Worm (Caenorhabditis elegans) whole organism, L4 larva: Measurements from ENCODE around the gene ftr-1.
A peak's percentile ranks its signal among the peaks of the same experiment; 100 is the strongest.

Experiments
- T20F7.1 ChIP-seq: fragments of 200-800 bp; sonication (Bioruptor generic); optimal IDR thresholded peaks from 2 replicates; lab custom pipeline; 2018; ENCODE audit warnings: mild to moderate bottlenecking, missing genetic modification characterization, missing compliant biosample characterization
- T26A8.4 ChIP-seq: fragments of 200-800 bp; sonication (Bioruptor generic); IDR thresholded peaks from 2 replicates; pipeline ENCODE4 v1.3.6; 2022; ENCODE audit warnings: missing genetic modification characterization, missing compliant biosample characterization
- Y105C5A.15 ChIP-seq: fragments of 200-800 bp; sonication (Bioruptor generic); IDR thresholded peaks from 2 replicates; pipeline ENCODE4 v1.3.6; 2022; ENCODE audit warnings: missing genetic modification characterization, missing compliant biosample characterization
- Y5F2A.4 ChIP-seq: fragments of 200-800 bp; sonication (Bioruptor generic); optimal IDR thresholded peaks from 2 replicates; lab custom pipeline; 2018; ENCODE audit warnings: mild to moderate bottlenecking, missing genetic modification characterization, missing compliant biosample characterization
- Y75B8A.6 ChIP-seq: fragments of 200-800 bp; sonication (Bioruptor generic); IDR thresholded peaks from 2 replicates; pipeline ENCODE4 v1.3.6; 2022; ENCODE audit warnings: missing genetic modification reagents, missing genetic modification characterization, missing compliant biosample characterization
- ZK337.2 ChIP-seq: fragments of 200-800 bp; sonication (Bioruptor generic); IDR thresholded peaks from 2 replicates; pipeline ENCODE4 v1.3.6; 2022; ENCODE audit warnings: missing genetic modification reagents, missing genetic modification characterization, missing compliant biosample characterization
- arid-1 ChIP-seq: fragments of 200-800 bp; sonication (Bioruptor generic); conservative IDR thresholded peaks from 2 replicates; pipeline ENCODE4 v1.3.6; 2022; ENCODE audit warnings: missing genetic modification reagents, missing genetic modification characterization, missing compliant biosample characterization
- attf-4 ChIP-seq: sonication (generic microtip); optimal IDR thresholded peaks from 3 replicates; lab custom pipeline; 2017; ENCODE audit warnings: missing biosample characterization, missing genetic modification characterization
- ceh-20 ChIP-seq: fragments of 200-800 bp; sonication (Bioruptor generic); IDR thresholded peaks from 2 replicates; pipeline ENCODE4 v1.3.6; 2022; ENCODE audit warnings: missing genetic modification reagents, missing genetic modification characterization, missing compliant biosample characterization
- cey-2 ChIP-seq: sonication (generic microtip); optimal IDR thresholded peaks from 3 replicates; lab custom pipeline; 2017; ENCODE audit warnings: missing genetic modification characterization, mild to moderate bottlenecking, missing compliant biosample characterization, antibody characterized with exemption, borderline replicate concordance; ENCODE audit not compliant: insufficient read depth
- ctbp-1 ChIP-seq: fragments of 200-800 bp; sonication (Bioruptor generic); IDR thresholded peaks from 2 replicates; pipeline ENCODE4 v1.3.6; 2022; ENCODE audit warnings: missing genetic modification reagents, missing genetic modification characterization, missing compliant biosample characterization
- daf-12 ChIP-seq: fragments of 150-350 bp; optimal IDR thresholded peaks from 2 replicates; lab custom pipeline; 2014; ENCODE audit warnings: missing biosample characterization, missing genetic modification reagents, missing genetic modification characterization
- daf-19 ChIP-seq: fragments of 200-800 bp; sonication (Bioruptor generic); conservative IDR thresholded peaks from 2 replicates; pipeline ENCODE4 v1.3.6; 2022; ENCODE audit warnings: missing genetic modification characterization, missing compliant biosample characterization
- daf-8 ChIP-seq: fragments of 200-800 bp; sonication (Bioruptor generic); IDR thresholded peaks from 2 replicates; pipeline ENCODE4 v1.3.6; 2022; ENCODE audit warnings: missing genetic modification characterization, missing compliant biosample characterization
- dmd-6 ChIP-seq: fragments of 200-800 bp; sonication (Bioruptor generic); IDR thresholded peaks from 2 replicates; pipeline ENCODE4 v1.3.6; 2022; ENCODE audit warnings: missing genetic modification reagents, missing genetic modification characterization, missing compliant biosample characterization
- dmd-8 ChIP-seq: fragments of 200-800 bp; sonication (Bioruptor generic); IDR thresholded peaks from 2 replicates; pipeline ENCODE4 v1.3.6; 2022; ENCODE audit warnings: missing genetic modification characterization, missing compliant biosample characterization
- duxl-1 ChIP-seq: sonication (generic microtip); optimal IDR thresholded peaks from 2 replicates; lab custom pipeline; 2016; ENCODE audit warnings: mild to moderate bottlenecking, missing genetic modification characterization, moderate library complexity, missing compliant biosample characterization; ENCODE audit not compliant: poor library complexity
- egl-27 ChIP-seq: sonication (generic microtip); optimal IDR thresholded peaks from 3 replicates; lab custom pipeline; 2017; ENCODE audit warnings: missing biosample characterization, missing genetic modification reagents, missing genetic modification characterization
- egl-43 ChIP-seq: fragments of 200-800 bp; sonication (Bioruptor generic); IDR thresholded peaks from 2 replicates; pipeline ENCODE4 v1.3.6; 2022; ENCODE audit warnings: missing genetic modification reagents, missing genetic modification characterization, missing compliant biosample characterization
- gei-8 ChIP-seq: fragments of 200-800 bp; sonication (Bioruptor generic); optimal IDR thresholded peaks from 2 replicates; lab custom pipeline; 2018; ENCODE audit warnings: mild to moderate bottlenecking, missing genetic modification characterization, missing compliant biosample characterization
- hif-1 ChIP-seq, 2 experiments: sonication (generic microtip); optimal IDR thresholded peaks; 2 replicates each; lab custom pipeline; 2016 to 2017; ENCODE audit warnings: missing compliant biosample characterization in 2 of 2, missing genetic modification characterization in 2 of 2, missing genetic modification reagents in 2 of 2, missing genotype in 2 of 2, mild to moderate bottlenecking in 1 of 2
- hlh-11 ChIP-seq: fragments of 200-800 bp; sonication (Bioruptor generic); optimal IDR thresholded peaks from 2 replicates; lab custom pipeline; 2018; ENCODE audit warnings: mild to moderate bottlenecking, missing genetic modification characterization, missing compliant biosample characterization
- lim-7 ChIP-seq: fragments of 200-800 bp; sonication (Bioruptor generic); IDR thresholded peaks from 2 replicates; pipeline ENCODE4 v1.3.6; 2022; ENCODE audit warnings: missing genetic modification characterization, missing compliant biosample characterization
- lin-13 ChIP-seq: fragments of 150-350 bp; optimal IDR thresholded peaks from 2 replicates; lab custom pipeline; 2014; ENCODE audit warnings: missing biosample characterization, missing genetic modification reagents, missing genetic modification characterization
- lin-15B ChIP-seq: fragments of 150-350 bp; sonication (generic microtip); optimal IDR thresholded peaks from 3 replicates; lab custom pipeline; 2014; ENCODE audit warnings: missing biosample characterization, missing genetic modification characterization
- lin-39 ChIP-seq: fragments of 150-350 bp; optimal IDR thresholded peaks from 2 replicates; lab custom pipeline; 2014; ENCODE audit warnings: missing biosample characterization, missing genetic modification reagents, missing genetic modification characterization
- lir-3 ChIP-seq: sonication (generic microtip); optimal IDR thresholded peaks from 2 replicates; lab custom pipeline; 2016; ENCODE audit warnings: mild to moderate bottlenecking, missing genetic modification characterization, missing compliant biosample characterization
- lsy-2 ChIP-seq, 2 experiments: fragments of 150-350 bp in 1 of 2; sonication (generic microtip) in 1 of 2; optimal IDR thresholded peaks; 2 replicates each; lab custom pipeline; 2014 to 2017; ENCODE audit warnings: missing biosample characterization in 2 of 2, missing genetic modification characterization in 2 of 2
- madf-5 ChIP-seq, 2 experiments: fragments of 200-800 bp; sonication (Bioruptor generic); IDR thresholded peaks; 2 replicates each; pipeline ENCODE4 v1.3.6; 2022; ENCODE audit warnings: missing compliant biosample characterization in 2 of 2, missing genetic modification characterization in 2 of 2
- madf-9 ChIP-seq: fragments of 200-800 bp; sonication (Bioruptor generic); conservative IDR thresholded peaks from 2 replicates; pipeline ENCODE4 v1.3.6; 2022; ENCODE audit warnings: missing genetic modification reagents, missing genetic modification characterization, missing compliant biosample characterization
- mdt-29 ChIP-seq: fragments of 200-800 bp; sonication (Bioruptor generic); IDR thresholded peaks from 2 replicates; pipeline ENCODE4 v1.3.6; 2022; ENCODE audit warnings: missing genetic modification reagents, missing genetic modification characterization, missing compliant biosample characterization
- mes-2 ChIP-seq: sonication (generic microtip); optimal IDR thresholded peaks from 2 replicates; lab custom pipeline; 2016; ENCODE audit warnings: missing genotype, mild to moderate bottlenecking, missing genetic modification characterization, missing compliant biosample characterization; ENCODE audit not compliant: poor library complexity, severe bottlenecking
- mxl-2 ChIP-seq: fragments of 200-800 bp; sonication (Bioruptor generic); conservative IDR thresholded peaks from 2 replicates; pipeline ENCODE4 v1.3.6; 2022; ENCODE audit warnings: missing genetic modification reagents, missing genetic modification characterization, missing compliant biosample characterization
- nhr-11 ChIP-seq: fragments of 150-350 bp; optimal IDR thresholded peaks from 2 replicates; lab custom pipeline; 2014; ENCODE audit warnings: missing biosample characterization, missing genetic modification characterization
- nhr-111 ChIP-seq: fragments of 200-800 bp; sonication (Bioruptor generic); optimal IDR thresholded peaks from 2 replicates; lab custom pipeline; 2018; ENCODE audit warnings: mild to moderate bottlenecking, missing genetic modification characterization, missing compliant biosample characterization
- nhr-76 ChIP-seq: fragments of 150-350 bp; optimal IDR thresholded peaks from 2 replicates; lab custom pipeline; 2014; ENCODE audit warnings: missing biosample characterization, missing genetic modification characterization
- nhr-77 ChIP-seq: fragments of 150-350 bp; optimal IDR thresholded peaks from 2 replicates; lab custom pipeline; 2014; ENCODE audit warnings: missing biosample characterization, missing genetic modification characterization
- php-3 ChIP-seq: fragments of 200-800 bp; sonication (Bioruptor generic); IDR thresholded peaks from 2 replicates; pipeline ENCODE4 v1.3.6; 2022; ENCODE audit warnings: missing genetic modification reagents, missing genetic modification characterization, missing compliant biosample characterization
- skn-1 ChIP-seq: fragments of 150-350 bp; optimal IDR thresholded peaks from 2 replicates; lab custom pipeline; 2014; ENCODE audit warnings: missing biosample characterization, missing genetic modification characterization
- snpc-1.2 ChIP-seq: fragments of 200-800 bp; sonication (Bioruptor generic); IDR thresholded peaks from 2 replicates; pipeline ENCODE4 v1.3.6; 2022; ENCODE audit warnings: missing genetic modification reagents, missing genetic modification characterization, missing compliant biosample characterization
- snpc-4 ChIP-seq: fragments of 150-350 bp; optimal IDR thresholded peaks from 2 replicates; lab custom pipeline; 2014; ENCODE audit warnings: missing biosample characterization, missing genetic modification characterization
- spr-3 ChIP-seq: fragments of 200-800 bp; sonication (Bioruptor generic); optimal IDR thresholded peaks from 2 replicates; lab custom pipeline; 2018; ENCODE audit warnings: mild to moderate bottlenecking, missing genetic modification characterization, missing compliant biosample characterization
- tag-97 ChIP-seq: fragments of 200-800 bp; sonication (Bioruptor generic); IDR thresholded peaks from 2 replicates; pipeline ENCODE4 v1.3.6; 2022; ENCODE audit warnings: missing genetic modification characterization, missing compliant biosample characterization
- tra-1 ChIP-seq: fragments of 200-800 bp; sonication (Bioruptor generic); IDR thresholded peaks from 2 replicates; pipeline ENCODE4 v1.3.6; 2022; ENCODE audit warnings: missing genetic modification reagents, missing genetic modification characterization, missing compliant biosample characterization
- unc-39 ChIP-seq: sonication (generic microtip); optimal IDR thresholded peaks from 2 replicates; lab custom pipeline; 2017; ENCODE audit warnings: missing biosample characterization, missing genetic modification characterization
- unc-62 ChIP-seq, 3 experiments: fragments of 150-350 bp in 1 of 3; sonication (generic microtip); optimal IDR thresholded peaks in 2 of 3; peaks in 1 of 3; 1 replicate in 1 of 3; 2 replicates in 2 of 3; lab custom pipeline; 2014 to 2017; ENCODE audit warnings: missing biosample characterization in 3 of 3, missing genetic modification characterization in 3 of 3, missing genetic modification reagents in 3 of 3, missing genotype in 1 of 3
- zag-1 ChIP-seq: fragments of 150-350 bp; optimal IDR thresholded peaks from 2 replicates; lab custom pipeline; 2014; ENCODE audit warnings: missing biosample characterization, missing genetic modification characterization
- zip-2 ChIP-seq: fragments of 150-350 bp; optimal IDR thresholded peaks from 2 replicates; lab custom pipeline; 2014; ENCODE audit warnings: missing biosample characterization, missing genetic modification characterization
- ztf-7 ChIP-seq: fragments of 150-350 bp; optimal IDR thresholded peaks from 2 replicates; lab custom pipeline; 2014; ENCODE audit warnings: missing biosample characterization, missing genetic modification characterization

ftr-1 gene

ce11 chrV:20164059-20164892, 32.5 kb upstream of the ftr-1 start, which contains the start of gene F19B2.5:
Gene F19B2.5 (minus strand): TSS chrV:20164165.
- TF ChIP-seq daf-19 (GFP tag; lab: Robert Waterston, UW) (no peak), ceh-20 (peak; percentile 89), lim-7 (GFP tag; lab: Robert Waterston, UW) (no peak), skn-1 (tag; lab: Kevin White, UChicago) (no peak), snpc-4 (tag; lab: Kevin White, UChicago) (no peak), daf-8 (GFP tag; lab: Robert Waterston, UW) (no peak), lir-3 (tag; lab: Kevin White, UChicago) (no peak), egl-43 (GFP tag; lab: Robert Waterston, UW) (no peak), egl-27 (tag; lab: Kevin White, UChicago) (no peak), nhr-11 (tag; lab: Kevin White, UChicago) (no peak), lin-13 (GFP tag; lab: Kevin White, UChicago) (no peak), madf-5 (GFP tag; IDR thresholded peaks at IDR 0.05; lab: Robert Waterston, UW) (no peak), Y5F2A.4 (GFP tag; lab: Kevin White, UChicago) (no peak), tag-97 (GFP tag; lab: Robert Waterston, UW) (no peak), dmd-6 (GFP tag; lab: Robert Waterston, UW) (peak; percentile 83), daf-12 (tag; lab: Kevin White, UChicago) (no peak), mxl-2 (GFP tag; lab: Robert Waterston, UW) (no peak), Y105C5A.15 (no peak), madf-9 (0 out of 2 replicates have a peak, but pooled peaks have one; percentile 13), T26A8.4 (GFP tag; lab: Robert Waterston, UW) (peak; percentile 74), nhr-76 (tag; lab: Kevin White, UChicago) (no peak), unc-39 (tag; lab: Kevin White, UChicago) (no peak), ZK337.2 (GFP tag; lab: Robert Waterston, UW) (no peak), nhr-77 (tag; lab: Kevin White, UChicago) (peak; percentile 49), cey-2 (tag; lab: Kevin White, UChicago) (no peak), ztf-7 (tag; lab: Kevin White, UChicago) (peak; percentile 25), lin-39 (tag; lab: Kevin White, UChicago) (no peak), mdt-29 (GFP tag; lab: Robert Waterston, UW) (peak; percentile 100), duxl-1 (tag; lab: Kevin White, UChicago) (no peak), spr-3 (GFP tag; lab: Kevin White, UChicago) (no peak), Y75B8A.6 (GFP tag; lab: Robert Waterston, UW) (0 out of 2 replicates have a peak, but pooled peaks have one; percentile 20), T20F7.1 (GFP tag; lab: Kevin White, UChicago) (peak; percentile 49), snpc-1.2 (GFP tag; lab: Robert Waterston, UW) (no peak), ctbp-1 (GFP tag; lab: Robert Waterston, UW) (no peak), arid-1 (GFP tag; lab: Robert Waterston, UW) (no peak), unc-62 (GFP tag; optimal IDR thresholded peaks at IDR 0.05 in 1 of 2; lab: Kevin White, UChicago) (no peak), unc-62 (tag; optimal IDR thresholded peaks at IDR 0.05; lab: Kevin White, UChicago) (no peak), lsy-2 (tag; optimal IDR thresholded peaks at IDR 0.05; lab: Kevin White, UChicago) (peak in 1 of 2 experiments; percentile 53), hlh-11 (tag; lab: Kevin White, UChicago) (peak; percentile 88), gei-8 (GFP tag; lab: Kevin White, UChicago) (peak; percentile 60), dmd-8 (no peak), attf-4 (tag; lab: Kevin White, UChicago) (no peak), hif-1 (tag; optimal IDR thresholded peaks at IDR 0.05; lab: Kevin White, UChicago) (peak; percentile 33 to 48), zip-2 (tag; lab: Kevin White, UChicago) (no peak), php-3 (GFP tag; lab: Robert Waterston, UW) (peak; percentile 97), mes-2 (tag; lab: Kevin White, UChicago) (no peak), tra-1 (GFP tag; lab: Robert Waterston, UW) (peak; percentile 90; the same call in 1 of the 2 replicates), lin-15B (no peak), zag-1 (no peak), nhr-111 (GFP tag; lab: Kevin White, UChicago) (no peak)
